Worm (Caenorhabditis elegans): ENCODE data around the gene ldh-1.

- TF ChIP-seq pha-4 (tag; optimal IDR thresholded peaks at IDR 0.05) (no peak), nhr-28 (tag; optimal IDR thresholded peaks at IDR 0.05) (no peak), elt-1 (tag; optimal IDR thresholded peaks at IDR 0.05; ENCODE audit: borderline replicate concordance, insufficient read depth) (no peak), unc-39 (tag; optimal IDR thresholded peaks at IDR 0.05) (no peak), elt-3 (tag; optimal IDR thresholded peaks at IDR 0.05) (no peak), nhr-76 (tag; optimal IDR thresholded peaks at IDR 0.05) (no peak), blmp-1 (tag; optimal IDR thresholded peaks at IDR 0.05) (no peak)
These were observed 41.6 kb downstream of the ldh-1 start for ce11 chrII:11765506-11766152.
